Worm (Caenorhabditis elegans) whole organism, late embryonic: Measurements from ENCODE around the gene hda-2.

ENCODE experiments used
- C08G9.2 ChIP-seq: sonication (generic microtip); optimal IDR thresholded peaks from 2 replicates; lab custom pipeline; 2016; ENCODE audit warnings: mild to moderate bottlenecking, missing genetic modification characterization, moderate library complexity, missing compliant biosample characterization
- C38D4.7 ChIP-seq: fragments of 200-800 bp; sonication (Bioruptor generic); optimal IDR thresholded peaks from 2 replicates; lab custom pipeline; 2018; ENCODE audit warnings: mild to moderate bottlenecking, missing genetic modification characterization, moderate library complexity, missing compliant biosample characterization
- K02D7.2 ChIP-seq: sonication (generic microtip); optimal IDR thresholded peaks from 2 replicates; lab custom pipeline; 2017; ENCODE audit warnings: mild to moderate bottlenecking, missing genetic modification characterization, missing compliant biosample characterization
- T23F11.4 ChIP-seq: fragments of 200-800 bp; sonication (Bioruptor generic); optimal IDR thresholded peaks from 2 replicates; lab custom pipeline; 2018; ENCODE audit warnings: mild to moderate bottlenecking, missing genetic modification characterization, missing compliant biosample characterization
- Y22D7AL.16 ChIP-seq: sonication (generic microtip); optimal IDR thresholded peaks from 2 replicates; lab custom pipeline; 2016; ENCODE audit warnings: missing genetic modification characterization, missing compliant biosample characterization
- ceh-18 ChIP-seq: sonication (generic microtip); optimal IDR thresholded peaks from 2 replicates; lab custom pipeline; 2016; ENCODE audit warnings: missing genetic modification characterization, missing compliant biosample characterization
- ceh-19 ChIP-seq: fragments of 200-800 bp; sonication (Bioruptor generic); optimal IDR thresholded peaks from 2 replicates; lab custom pipeline; 2018; ENCODE audit warnings: mild to moderate bottlenecking, missing genetic modification characterization, missing compliant biosample characterization
- ceh-2 ChIP-seq: sonication (generic microtip); optimal IDR thresholded peaks from 2 replicates; lab custom pipeline; 2016; ENCODE audit warnings: missing genotype, missing genetic modification characterization, missing compliant biosample characterization
- ceh-22 ChIP-seq: sonication (generic microtip); optimal IDR thresholded peaks from 2 replicates; lab custom pipeline; 2017; ENCODE audit warnings: missing biosample characterization, missing genetic modification characterization
- ceh-24 ChIP-seq: sonication (generic microtip); optimal IDR thresholded peaks from 2 replicates; lab custom pipeline; 2016; ENCODE audit warnings: mild to moderate bottlenecking, missing genetic modification characterization, missing compliant biosample characterization
- ceh-31 ChIP-seq: sonication (generic microtip); optimal IDR thresholded peaks from 2 replicates; lab custom pipeline; 2016; ENCODE audit warnings: missing genetic modification characterization, missing compliant biosample characterization
- ceh-34 ChIP-seq: sonication (generic microtip); optimal IDR thresholded peaks from 2 replicates; lab custom pipeline; 2016; ENCODE audit warnings: mild to moderate bottlenecking, missing genetic modification characterization, missing compliant biosample characterization
- ceh-45 ChIP-seq: fragments of 200-800 bp; sonication (Bioruptor generic); IDR thresholded peaks from 2 replicates; pipeline ENCODE4 v1.3.6; 2022; ENCODE audit warnings: missing genetic modification reagents, missing genetic modification characterization, missing compliant biosample characterization
- ceh-48 ChIP-seq: sonication (generic microtip); optimal IDR thresholded peaks from 2 replicates; lab custom pipeline; 2016; ENCODE audit warnings: missing genetic modification characterization, inconsistent platforms, missing compliant biosample characterization
- che-1 ChIP-seq: sonication (generic microtip); optimal IDR thresholded peaks from 2 replicates; lab custom pipeline; 2016; ENCODE audit warnings: mild to moderate bottlenecking, missing genetic modification characterization, missing compliant biosample characterization
- elt-2 ChIP-seq: sonication (generic microtip); optimal IDR thresholded peaks from 2 replicates; lab custom pipeline; 2016; ENCODE audit warnings: missing genetic modification reagents, missing genetic modification characterization, missing compliant biosample characterization
- fkh-10 ChIP-seq: fragments of 150-350 bp; optimal IDR thresholded peaks from 2 replicates; lab custom pipeline; 2014; ENCODE audit warnings: missing biosample characterization, missing genetic modification reagents, missing genetic modification characterization
- fkh-6 ChIP-seq: sonication (generic microtip); optimal IDR thresholded peaks from 2 replicates; lab custom pipeline; 2016; ENCODE audit warnings: missing genetic modification characterization, missing compliant biosample characterization
- hlh-13 ChIP-seq: fragments of 200-800 bp; sonication (Bioruptor generic); optimal IDR thresholded peaks from 2 replicates; lab custom pipeline; 2018; ENCODE audit warnings: mild to moderate bottlenecking, missing genetic modification characterization, missing compliant biosample characterization
- hlh-30 ChIP-seq: sonication (generic microtip); optimal IDR thresholded peaks from 2 replicates; lab custom pipeline; 2017; ENCODE audit warnings: antibody characterized with exemption, missing genetic modification characterization, missing compliant biosample characterization; ENCODE audit not compliant: insufficient read depth
- hlh-8 ChIP-seq: sonication (generic microtip); optimal IDR thresholded peaks from 2 replicates; lab custom pipeline; 2016; ENCODE audit warnings: missing genotype, missing genetic modification characterization, missing compliant biosample characterization
- lim-6 ChIP-seq: sonication (generic microtip); optimal IDR thresholded peaks from 2 replicates; lab custom pipeline; 2016; ENCODE audit warnings: missing genetic modification characterization, missing compliant biosample characterization
- lin-11 ChIP-seq: fragments of 200-800 bp; sonication (Bioruptor generic); optimal IDR thresholded peaks from 2 replicates; lab custom pipeline; 2018; ENCODE audit warnings: mild to moderate bottlenecking, missing genetic modification characterization, missing compliant biosample characterization
- nfya-1 ChIP-seq: sonication (generic microtip); optimal IDR thresholded peaks from 2 replicates; lab custom pipeline; 2017; ENCODE audit warnings: missing genetic modification characterization, mild to moderate bottlenecking, missing compliant biosample characterization, antibody characterized with exemption, moderate library complexity
- nhr-11 ChIP-seq: fragments of 150-350 bp; optimal IDR thresholded peaks from 2 replicates; lab custom pipeline; 2014; ENCODE audit warnings: missing biosample characterization, missing genetic modification characterization
- npax-4 ChIP-seq: sonication (generic microtip); optimal IDR thresholded peaks from 2 replicates; lab custom pipeline; 2016; ENCODE audit warnings: missing genetic modification characterization, missing compliant biosample characterization
- pag-3 ChIP-seq: sonication (generic microtip); optimal IDR thresholded peaks from 2 replicates; lab custom pipeline; 2016; ENCODE audit warnings: missing compliant biosample characterization, missing genetic modification characterization, borderline replicate concordance
- pat-9 ChIP-seq: fragments of 200-800 bp; sonication (Bioruptor generic); optimal IDR thresholded peaks from 2 replicates; lab custom pipeline; 2018; ENCODE audit warnings: mild to moderate bottlenecking, missing genetic modification characterization, moderate library complexity, missing compliant biosample characterization
- pax-1 ChIP-seq: fragments of 150-350 bp; optimal IDR thresholded peaks from 2 replicates; lab custom pipeline; 2014; ENCODE audit warnings: missing biosample characterization, missing genetic modification characterization
- pha-2 ChIP-seq: sonication (generic microtip); optimal IDR thresholded peaks from 2 replicates; lab custom pipeline; 2017; ENCODE audit warnings: mild to moderate bottlenecking, missing genetic modification characterization, missing compliant biosample characterization
- pha-4 ChIP-seq: fragments of 150-350 bp; optimal IDR thresholded peaks from 2 replicates; lab custom pipeline; 2018; ENCODE audit warnings: missing biosample characterization, missing genetic modification reagents, missing genetic modification characterization
- pqm-1 ChIP-seq: sonication (generic microtip); optimal IDR thresholded peaks from 2 replicates; lab custom pipeline; 2016; ENCODE audit warnings: missing genetic modification characterization, missing compliant biosample characterization
- pros-1 ChIP-seq: fragments of 150-350 bp; optimal IDR thresholded peaks from 2 replicates; lab custom pipeline; 2014; ENCODE audit warnings: missing biosample characterization, missing genetic modification reagents, missing genetic modification characterization
- ref-2 ChIP-seq: sonication (generic microtip); optimal IDR thresholded peaks from 2 replicates; lab custom pipeline; 2016; ENCODE audit warnings: missing genetic modification characterization, missing compliant biosample characterization
- sdc-2 ChIP-seq: sonication (generic microtip); optimal IDR thresholded peaks from 2 replicates; lab custom pipeline; 2016; ENCODE audit warnings: missing genotype, missing genetic modification characterization, missing compliant biosample characterization
- unc-42 ChIP-seq: sonication (generic microtip); optimal IDR thresholded peaks from 2 replicates; lab custom pipeline; 2016; ENCODE audit warnings: missing genotype, missing genetic modification characterization, missing compliant biosample characterization
- unc-55 ChIP-seq: sonication (generic microtip); optimal IDR thresholded peaks from 2 replicates; lab custom pipeline; 2017; ENCODE audit warnings: missing biosample characterization, missing genetic modification reagents, missing genetic modification characterization
- unc-86 ChIP-seq: sonication (generic microtip); optimal IDR thresholded peaks from 2 replicates; lab custom pipeline; 2016; ENCODE audit warnings: missing genetic modification characterization, missing compliant biosample characterization
- zip-5 ChIP-seq: sonication (generic microtip); optimal IDR thresholded peaks from 2 replicates; lab custom pipeline; 2016; ENCODE audit warnings: missing genetic modification characterization, missing compliant biosample characterization
- ztf-16 ChIP-seq: sonication (generic microtip); optimal IDR thresholded peaks from 2 replicates; lab custom pipeline; 2017; ENCODE audit warnings: missing genetic modification characterization, missing compliant biosample characterization

hda-2 gene

ce11 chrII:8022461-8022860, at the start of gene hda-2:
hda-2 (minus strand) TSS chrII:8022561.
- TF ChIP-seq lin-11 (tag; lab: Kevin White, UChicago) = no peak
- no peak for TF ChIP-seq sdc-2 (tag; lab: Kevin White, UChicago)
- no peak for TF ChIP-seq ceh-2 (tag; lab: Kevin White, UChicago)

ce11 chrII:8071801-8072544, 49.6 kb upstream of the hda-2 start:
- TF ChIP-seq ceh-22 (tag; lab: Kevin White, UChicago) (no peak), unc-55 (GFP tag; lab: Kevin White, UChicago) (peak; percentile 86), ceh-24 (tag; lab: Kevin White, UChicago) (no peak), ceh-34 (tag; lab: Kevin White, UChicago) (peak; percentile 84), ceh-19 (peak; percentile 40), pax-1 (tag; lab: Kevin White, UChicago) (no peak), T23F11.4 (no peak), hlh-30 (tag; lab: Kevin White, UChicago) (peak; percentile 85), unc-42 (tag; lab: Kevin White, UChicago) (peak; percentile 33), npax-4 (tag; lab: Kevin White, UChicago) (no peak), ceh-18 (tag; lab: Kevin White, UChicago) (peak; percentile 17), nfya-1 (tag; lab: Kevin White, UChicago) (peak; percentile 1), fkh-10 (GFP tag; lab: Kevin White, UChicago) (no peak), ceh-48 (peak; percentile 42), unc-86 (tag; lab: Kevin White, UChicago) (no peak), ceh-31 (tag; lab: Kevin White, UChicago) (no peak), ztf-16 (tag; lab: Kevin White, UChicago) (no peak), C08G9.2 (tag; lab: Kevin White, UChicago) (no peak)

- TF ChIP-seq pha-4 (tag; lab: Kevin White, UChicago) (no peak), elt-2 (tag; lab: Kevin White, UChicago) (peak; percentile 29)
Measured at ce11 chrII:8071012-8071625, 48.8 kb upstream of the hda-2 start.

ce11 chrII:8065985-8066384, 43.6 kb upstream of the hda-2 start, which contains the start of gene pdha-1:
pdha-1 (plus strand) TSS chrII:8066285.
- TF ChIP-seq nhr-11 (tag; lab: Kevin White, UChicago) (no peak), T23F11.4 (no peak), pag-3 (no peak), che-1 (tag; lab: Kevin White, UChicago) (no peak), Y22D7AL.16 (no peak), ceh-48 (no peak), C38D4.7 (GFP tag; lab: Kevin White, UChicago) (no peak), pros-1 (tag; lab: Kevin White, UChicago) (no peak), ceh-45 (no peak), K02D7.2 (tag; lab: Kevin White, UChicago) (no peak), pqm-1 (tag; lab: Kevin White, UChicago) (no peak), pax-1 (tag; lab: Kevin White, UChicago) (no peak), ceh-34 (tag; lab: Kevin White, UChicago) (no peak)

- TF ChIP-seq hlh-8 (tag; lab: Kevin White, UChicago) (peak; percentile 30), unc-86 (tag; lab: Kevin White, UChicago) (peak; percentile 36), pha-4 (tag; lab: Kevin White, UChicago) (no peak), ceh-48 (peak; percentile 20), pax-1 (tag; lab: Kevin White, UChicago) (no peak), ceh-24 (tag; lab: Kevin White, UChicago) (no peak), ceh-45 (no peak), ceh-18 (tag; lab: Kevin White, UChicago) (peak; percentile 71), pqm-1 (tag; lab: Kevin White, UChicago) (no peak), zip-5 (peak; percentile 64), ref-2 (peak; percentile 82), fkh-6 (tag; lab: Kevin White, UChicago) (peak; percentile 57), pha-2 (tag; lab: Kevin White, UChicago) (no peak), unc-55 (GFP tag; lab: Kevin White, UChicago) (peak; percentile 15), Y22D7AL.16 (no peak), ceh-34 (tag; lab: Kevin White, UChicago) (peak; percentile 48), pat-9 (tag; lab: Kevin White, UChicago) (no peak), lim-6 (tag; lab: Kevin White, UChicago) (no peak), nhr-11 (tag; lab: Kevin White, UChicago) (no peak), K02D7.2 (tag; lab: Kevin White, UChicago) (no peak), ceh-2 (tag; lab: Kevin White, UChicago) (peak; percentile 73), hlh-13 (GFP tag; lab: Kevin White, UChicago) (no peak)
Measured at ce11 chrII:8062334-8062791, 40.0 kb upstream of the hda-2 start, which contains the start of gene ufd-2. ufd-2 (plus strand) TSS chrII:8062741.
